Fruit fly (Drosophila melanogaster) whole organism, prepupa: ENCODE data around the gene bark.

Experiments
- CG10669 ChIP-seq: fragments of 200-800 bp; sonication (Bioruptor generic); optimal IDR thresholded peaks from 3 replicates; lab custom pipeline; 2018; ENCODE audit warnings: missing biosample characterization, mild to moderate bottlenecking, missing genetic modification characterization, moderate library complexity
- CG11294 ChIP-seq: fragments of 200-800 bp; sonication (Bioruptor generic); IDR thresholded peaks from 2 replicates; pipeline ENCODE4 v1.3.6; 2022; ENCODE audit warnings: missing biosample characterization, missing genetic modification characterization
- CG11902 ChIP-seq: fragments of 200-800 bp; sonication (Bioruptor generic); optimal IDR thresholded peaks from 3 replicates; lab custom pipeline; 2016; ENCODE audit warnings: missing biosample characterization, missing genetic modification characterization
- CG15336 ChIP-seq: fragments of 200-800 bp; sonication (Bioruptor generic); IDR thresholded peaks from 2 replicates; pipeline ENCODE4 v1.3.6; 2022; ENCODE audit warnings: missing biosample characterization, missing genetic modification characterization
- CG1621 ChIP-seq: fragments of 200-800 bp; sonication (Bioruptor generic); optimal IDR thresholded peaks from 3 replicates; lab custom pipeline; 2018; ENCODE audit warnings: missing biosample characterization, mild to moderate bottlenecking, missing genetic modification characterization
- CG16779 ChIP-seq: fragments of 200-800 bp; sonication (Bioruptor generic); optimal IDR thresholded peaks from 3 replicates; lab custom pipeline; 2017; ENCODE audit warnings: missing biosample characterization, mild to moderate bottlenecking, missing genetic modification characterization
- CG3032 ChIP-seq: fragments of 200-800 bp; optimal IDR thresholded peaks from 2 replicates; lab custom pipeline; 2019; ENCODE audit warnings: missing biosample characterization, mild to moderate bottlenecking, missing genetic modification characterization, moderate library complexity
- CG31627 ChIP-seq: fragments of 200-800 bp; sonication (Bioruptor generic); optimal IDR thresholded peaks from 3 replicates; lab custom pipeline; 2016; ENCODE audit warnings: missing biosample characterization, missing genetic modification characterization
- CG34406 ChIP-seq: fragments of 200-800 bp; sonication (Bioruptor generic); optimal IDR thresholded peaks from 3 replicates; lab custom pipeline; 2016; ENCODE audit warnings: missing biosample characterization, missing genetic modification characterization
- CG4318 ChIP-seq: fragments of 200-800 bp; sonication (Bioruptor generic); optimal IDR thresholded peaks from 3 replicates; lab custom pipeline; 2017; ENCODE audit warnings: missing biosample characterization, mild to moderate bottlenecking, missing genetic modification characterization
- CG6163 ChIP-seq: fragments of 200-800 bp; sonication (Bioruptor generic); IDR thresholded peaks from 3 replicates; pipeline ENCODE4 v1.3.6; 2022; ENCODE audit warnings: missing biosample characterization, missing genetic modification characterization
- CG6276 ChIP-seq: fragments of 200-800 bp; sonication (Bioruptor generic); optimal IDR thresholded peaks from 2 replicates; lab custom pipeline; 2017; ENCODE audit warnings: missing biosample characterization, mild to moderate bottlenecking, missing genetic modification characterization
- CG6792 ChIP-seq: fragments of 200-800 bp; sonication (Bioruptor generic); optimal IDR thresholded peaks from 3 replicates; lab custom pipeline; 2016; ENCODE audit warnings: missing biosample characterization, missing genetic modification characterization
- CG6808 ChIP-seq: fragments of 200-800 bp; sonication (Bioruptor generic); optimal IDR thresholded peaks from 3 replicates; lab custom pipeline; 2017; ENCODE audit warnings: missing biosample characterization, missing genetic modification characterization, mild to moderate bottlenecking, moderate library complexity, missing genetic modification reagents
- CG6854 ChIP-seq: fragments of 200-800 bp; sonication (Bioruptor generic); optimal IDR thresholded peaks from 2 replicates; lab custom pipeline; 2017; ENCODE audit warnings: missing biosample characterization, mild to moderate bottlenecking, missing genetic modification characterization
- CG7368 ChIP-seq: fragments of 200-800 bp; sonication (Bioruptor generic); optimal IDR thresholded peaks from 3 replicates; lab custom pipeline; 2016; ENCODE audit warnings: missing biosample characterization, missing genetic modification characterization
- CG8319 ChIP-seq: fragments of 200-800 bp; sonication (Bioruptor generic); optimal IDR thresholded peaks from 3 replicates; lab custom pipeline; 2016; ENCODE audit warnings: missing biosample characterization, missing genetic modification characterization
- CG9139 ChIP-seq: fragments of 200-800 bp; sonication (Bioruptor generic); optimal IDR thresholded peaks from 3 replicates; lab custom pipeline; 2017; ENCODE audit warnings: missing biosample characterization, mild to moderate bottlenecking, missing genetic modification characterization
- Eip75B ChIP-seq: fragments of 200-800 bp; sonication (Bioruptor generic); optimal IDR thresholded peaks from 3 replicates; lab custom pipeline; 2016; ENCODE audit warnings: missing biosample characterization, missing genetic modification characterization
- Eip78C ChIP-seq: fragments of 200-800 bp; sonication (Bioruptor generic); peaks from one replicate; lab custom pipeline; 2016; ENCODE audit warnings: missing biosample characterization, missing genetic modification characterization
- Ets21C ChIP-seq: fragments of 200-800 bp; sonication (Bioruptor generic); optimal IDR thresholded peaks from 3 replicates; lab custom pipeline; 2016; ENCODE audit warnings: missing biosample characterization, missing genetic modification characterization
- Ets96B ChIP-seq: fragments of 200-800 bp; optimal IDR thresholded peaks from 2 replicates; lab custom pipeline; 2019; ENCODE audit warnings: missing biosample characterization, mild to moderate bottlenecking, missing genetic modification characterization, moderate library complexity
- Gug ChIP-seq: fragments of 200-800 bp; sonication (Bioruptor generic); IDR thresholded peaks from 2 replicates; pipeline ENCODE4 v1.3.6; 2022; ENCODE audit warnings: missing biosample characterization, missing genetic modification characterization
- Hr38 ChIP-seq: sonication (Bioruptor generic); optimal IDR thresholded peaks from 2 replicates; lab custom pipeline; 2016; ENCODE audit warnings: missing biosample characterization, missing genetic modification characterization
- Hr39 ChIP-seq: fragments of 200-800 bp; sonication (Bioruptor generic); optimal IDR thresholded peaks from 2 replicates; lab custom pipeline; 2016; ENCODE audit warnings: missing biosample characterization, missing genetic modification characterization
- Hr4 ChIP-seq: fragments of 200-800 bp; sonication (Bioruptor generic); optimal IDR thresholded peaks from 3 replicates; lab custom pipeline; 2016; ENCODE audit warnings: missing biosample characterization, missing genetic modification characterization
- Met ChIP-seq: fragments of 200-800 bp; sonication (Bioruptor generic); optimal IDR thresholded peaks from 3 replicates; lab custom pipeline; 2016; ENCODE audit warnings: missing biosample characterization, missing genetic modification characterization
- OdsH ChIP-seq: fragments of 200-800 bp; sonication (Bioruptor generic); optimal IDR thresholded peaks from 3 replicates; lab custom pipeline; 2016; ENCODE audit warnings: missing biosample characterization, missing genetic modification characterization
- Smox ChIP-seq: fragments of 200-800 bp; sonication (Bioruptor generic); optimal IDR thresholded peaks from 3 replicates; lab custom pipeline; 2016; ENCODE audit warnings: missing biosample characterization, missing genetic modification characterization
- Sox102F ChIP-seq: fragments of 200-800 bp; sonication (Bioruptor generic); optimal IDR thresholded peaks from 2 replicates; lab custom pipeline; 2016; ENCODE audit warnings: missing biosample characterization, mild to moderate bottlenecking, missing genetic modification characterization
- Sox14 ChIP-seq: fragments of 200-800 bp; sonication (Bioruptor generic); optimal IDR thresholded peaks from 3 replicates; lab custom pipeline; 2016; ENCODE audit warnings: missing biosample characterization, missing genetic modification characterization
- Sox15 ChIP-seq: fragments of 200-800 bp; sonication (Bioruptor generic); optimal IDR thresholded peaks from 3 replicates; lab custom pipeline; 2016; ENCODE audit warnings: missing biosample characterization, missing genetic modification characterization
- acj6 ChIP-seq: fragments of 200-800 bp; sonication (Bioruptor generic); optimal IDR thresholded peaks from 3 replicates; lab custom pipeline; 2016; ENCODE audit warnings: missing biosample characterization, missing genetic modification characterization
- cyc ChIP-seq: fragments of 200-800 bp; sonication (Bioruptor generic); optimal IDR thresholded peaks from 3 replicates; lab custom pipeline; 2016; ENCODE audit warnings: missing biosample characterization, missing genetic modification characterization
- eg ChIP-seq: fragments of 200-800 bp; sonication (Bioruptor generic); IDR thresholded peaks from 3 replicates; pipeline ENCODE4 v1.3.6; 2022; ENCODE audit warnings: missing biosample characterization, missing genetic modification characterization
- fd59A ChIP-seq: fragments of 200-800 bp; sonication (Bioruptor generic); optimal IDR thresholded peaks from 2 replicates; lab custom pipeline; 2017; ENCODE audit warnings: missing biosample characterization, mild to moderate bottlenecking, missing genetic modification characterization, missing genetic modification reagents
- fkh ChIP-seq: fragments of 200-800 bp; sonication (Bioruptor generic); optimal IDR thresholded peaks from 3 replicates; lab custom pipeline; 2017; ENCODE audit warnings: missing biosample characterization, mild to moderate bottlenecking, missing genetic modification characterization, moderate library complexity
- lz ChIP-seq: fragments of 200-800 bp; sonication (Bioruptor generic); optimal IDR thresholded peaks from 3 replicates; lab custom pipeline; 2016; ENCODE audit warnings: missing biosample characterization, missing genetic modification characterization
- salr ChIP-seq, 2 experiments: fragments of 200-800 bp; sonication (Bioruptor generic); optimal IDR thresholded peaks; 3 replicates each; lab custom pipeline; 2016 to 2018; ENCODE audit warnings: missing biosample characterization in 2 of 2, missing genetic modification characterization in 2 of 2, mild to moderate bottlenecking in 1 of 2
- ss ChIP-seq, 2 experiments: fragments of 200-800 bp; sonication (Bioruptor generic); optimal IDR thresholded peaks; 2 replicates in 1 of 2; 3 replicates in 1 of 2; lab custom pipeline; 2017 to 2018; ENCODE audit warnings: mild to moderate bottlenecking in 2 of 2, missing biosample characterization in 2 of 2, missing genetic modification characterization in 2 of 2, moderate library complexity in 1 of 2
- svp ChIP-seq: fragments of 200-800 bp; sonication (Bioruptor generic); peaks from one replicate; lab custom pipeline; 2016; ENCODE audit warnings: missing biosample characterization, missing genetic modification characterization
- topi ChIP-seq: fragments of 200-800 bp; sonication (Bioruptor generic); optimal IDR thresholded peaks from 3 replicates; lab custom pipeline; 2016; ENCODE audit warnings: missing biosample characterization, missing genetic modification characterization
- vri ChIP-seq: fragments of 200-800 bp; sonication (Bioruptor generic); optimal IDR thresholded peaks from 3 replicates; lab custom pipeline; 2016; ENCODE audit warnings: missing biosample characterization, mild to moderate bottlenecking, missing genetic modification characterization

bark gene

dm6 chr2L:3779143-3779788 is 7.7 kb upstream of the bark start (continued):
- TF ChIP-seq CG3032 (tag; lab: Kevin White, UChicago) = no peak
- TF ChIP-seq Sox15 (GFP tag; lab: Kevin White, UChicago) = no peak
- no peak for TF ChIP-seq OdsH
- peak in 1 of 2 experiments; percentile 8 for TF ChIP-seq salr (GFP tag; optimal IDR thresholded peaks at IDR 0.05; lab: Kevin White, UChicago)
- no peak for TF ChIP-seq Hr38
- no peak for TF ChIP-seq CG9139 (GFP tag; lab: Kevin White, UChicago)
- TF ChIP-seq fd59A (GFP tag; lab: Kevin White, UChicago) = no peak
- peak; percentile 4 for TF ChIP-seq lz (GFP tag; lab: Kevin White, UChicago)
- TF ChIP-seq Ets96B (tag; lab: Kevin White, UChicago) = no peak
- TF ChIP-seq CG1621 = no peak
- TF ChIP-seq cyc (GFP tag; lab: Kevin White, UChicago) = no peak
- TF ChIP-seq CG11902 (GFP tag; lab: Kevin White, UChicago) = no peak
- no peak for TF ChIP-seq CG15336 (GFP tag; lab: Robert Waterston, UW)
- no peak for TF ChIP-seq CG6808 (GFP tag; lab: Kevin White, UChicago)
- TF ChIP-seq CG11294 (GFP tag; lab: Robert Waterston, UW) = no peak
- no peak for TF ChIP-seq CG16779 (tag; lab: Kevin White, UChicago)
- TF ChIP-seq CG6792 (GFP tag; lab: Kevin White, UChicago) = no peak
- TF ChIP-seq CG6854 (GFP tag; lab: Kevin White, UChicago) = no peak
- TF ChIP-seq CG8319 (GFP tag; lab: Kevin White, UChicago) = no peak
- no peak for TF ChIP-seq CG6276 (GFP tag; lab: Kevin White, UChicago)
- no peak for TF ChIP-seq CG10669
- TF ChIP-seq Gug (GFP tag; lab: Robert Waterston, UW) = no peak
- no peak for TF ChIP-seq eg (GFP tag; lab: Robert Waterston, UW)
- no peak for TF ChIP-seq CG31627 (GFP tag; lab: Kevin White, UChicago)
- TF ChIP-seq topi (GFP tag; lab: Kevin White, UChicago) = no peak
- TF ChIP-seq CG4318 = no peak
- peak; percentile 43 for TF ChIP-seq CG34406 (GFP tag; lab: Kevin White, UChicago)
- no peak for TF ChIP-seq Hr4 (GFP tag; lab: Kevin White, UChicago)
- TF ChIP-seq, all 60 proteins: peak for 13

dm6 chr2L:3780587-3780986 is 6.4 kb upstream of the bark start:
- TF ChIP-seq Eip78C (GFP tag; lab: Kevin White, UChicago) = peak; percentile 26
- peak; percentile 6 for TF ChIP-seq CG31627 (GFP tag; lab: Kevin White, UChicago)
- no peak for TF ChIP-seq vri (GFP tag; lab: Kevin White, UChicago)
- no peak for TF ChIP-seq cyc (GFP tag; lab: Kevin White, UChicago)
- peak; percentile 28 for TF ChIP-seq Met (GFP tag; lab: Kevin White, UChicago)
- TF ChIP-seq salr (GFP tag; optimal IDR thresholded peaks at IDR 0.05; lab: Kevin White, UChicago) = no peak
- no peak for TF ChIP-seq CG6276 (GFP tag; lab: Kevin White, UChicago)
- peak; percentile 55 for TF ChIP-seq svp (GFP tag; lab: Kevin White, UChicago)
- TF ChIP-seq Ets96B (tag; lab: Kevin White, UChicago) = no peak
- no peak for TF ChIP-seq CG7368
- peak; percentile 12 for TF ChIP-seq topi (GFP tag; lab: Kevin White, UChicago)

- peak; percentile 55 for TF ChIP-seq Hr39
- peak in 1 of 2 experiments; percentile 10 for TF ChIP-seq ss (GFP tag; optimal IDR thresholded peaks at IDR 0.05; lab: Kevin White, UChicago)
- peak; percentile 72 for TF ChIP-seq Eip75B (GFP tag; lab: Kevin White, UChicago)
- TF ChIP-seq CG9139 (GFP tag; lab: Kevin White, UChicago) = no peak
- TF ChIP-seq Sox14 (GFP tag; lab: Kevin White, UChicago) = peak; percentile 56
- TF ChIP-seq CG4318 = no peak
- TF ChIP-seq Ets96B (tag; lab: Kevin White, UChicago) = peak; percentile 46
- TF ChIP-seq CG1621 = no peak
- peak; percentile 51 for TF ChIP-seq CG10669
- no peak for TF ChIP-seq CG6276 (GFP tag; lab: Kevin White, UChicago)
- peak; percentile 28 for TF ChIP-seq CG11902 (GFP tag; lab: Kevin White, UChicago)
- peak; percentile 63 for TF ChIP-seq topi (GFP tag; lab: Kevin White, UChicago)
- peak; percentile 76 for TF ChIP-seq Sox102F
- no peak for TF ChIP-seq fkh (GFP tag; lab: Kevin White, UChicago)
- no peak for TF ChIP-seq CG16779 (tag; lab: Kevin White, UChicago)
- no peak for TF ChIP-seq Ets21C (GFP tag; lab: Kevin White, UChicago)
- no peak for TF ChIP-seq CG8319 (GFP tag; lab: Kevin White, UChicago)
- TF ChIP-seq lz (GFP tag; lab: Kevin White, UChicago) = peak; percentile 64
- TF ChIP-seq Smox (GFP tag; lab: Kevin White, UChicago) = peak; percentile 74
- TF ChIP-seq CG34406 (GFP tag; lab: Kevin White, UChicago) = peak; percentile 47
- peak; percentile 78 for TF ChIP-seq acj6
- peak; percentile 88 for TF ChIP-seq Eip78C (GFP tag; lab: Kevin White, UChicago)
- TF ChIP-seq CG6163 (GFP tag; lab: Robert Waterston, UW) = peak; percentile 81
- peak; percentile 52 for TF ChIP-seq Sox15 (GFP tag; lab: Kevin White, UChicago)
- peak; percentile 36; the same call in 1 of the 2 replicates for TF ChIP-seq CG11294 (GFP tag; lab: Robert Waterston, UW)
These were observed 5.7 kb upstream of the bark start for dm6 chr2L:3781132-3781877.
